Worm (Caenorhabditis elegans) whole organism, L1 larva: Measurements from ENCODE around the gene clec-31.

ENCODE experiments used
- C16A3.4 ChIP-seq: fragments of 150-350 bp; optimal IDR thresholded peaks from 2 replicates; lab custom pipeline; 2014; ENCODE audit warnings: missing biosample characterization, missing genetic modification characterization
- alr-1 ChIP-seq: fragments of 200-800 bp; sonication (Bioruptor generic); optimal IDR thresholded peaks from 2 replicates; lab custom pipeline; 2018; ENCODE audit warnings: borderline replicate concordance, mild to moderate bottlenecking, missing genetic modification characterization, missing compliant biosample characterization
- ama-1 ChIP-seq: fragments of 150-350 bp; optimal IDR thresholded peaks from 2 replicates; lab custom pipeline; 2014
- egl-27 ChIP-seq, 2 experiments: fragments of 150-350 bp in 1 of 2; sonication (generic microtip); optimal IDR thresholded peaks; 3 replicates each; lab custom pipeline; 2017 to 2018; ENCODE audit warnings: missing biosample characterization in 2 of 2, missing genetic modification characterization in 2 of 2, missing genetic modification reagents in 2 of 2
- mdl-1 ChIP-seq, 2 experiments: fragments of 150-350 bp; optimal IDR thresholded peaks; 2 replicates each; lab custom pipeline; 2014 to 2017; ENCODE audit warnings: missing biosample characterization in 2 of 2, missing genetic modification characterization in 2 of 2, inconsistent platforms in 1 of 2
- nhr-11 ChIP-seq: fragments of 150-350 bp; optimal IDR thresholded peaks from 2 replicates; lab custom pipeline; 2014; ENCODE audit warnings: missing biosample characterization, missing genetic modification characterization
- nhr-19 ChIP-seq: fragments of 200-800 bp; sonication (Bioruptor generic); conservative IDR thresholded peaks from 2 replicates; pipeline ENCODE4 v1.3.6; 2022; ENCODE audit warnings: missing genetic modification characterization, missing compliant biosample characterization
- nhr-47 ChIP-seq: sonication (generic microtip); optimal IDR thresholded peaks from 2 replicates; lab custom pipeline; 2016; ENCODE audit warnings: mild to moderate bottlenecking, missing genetic modification characterization, moderate library complexity, missing compliant biosample characterization
- pag-3 ChIP-seq: sonication (generic microtip); optimal IDR thresholded peaks from 2 replicates; lab custom pipeline; 2017; ENCODE audit warnings: missing genetic modification characterization, mild to moderate bottlenecking, missing compliant biosample characterization, antibody characterized with exemption, borderline replicate concordance; ENCODE audit not compliant: insufficient read depth
- sox-4 ChIP-seq: sonication (generic microtip); optimal IDR thresholded peaks from 2 replicates; lab custom pipeline; 2016; ENCODE audit warnings: missing genetic modification characterization, missing compliant biosample characterization
- unc-62 ChIP-seq: fragments of 150-350 bp; optimal IDR thresholded peaks from 2 replicates; lab custom pipeline; 2014; ENCODE audit warnings: missing biosample characterization, missing genetic modification reagents, missing genetic modification characterization

- TF ChIP-seq egl-27 (tag; optimal IDR thresholded peaks at IDR 0.05; lab: Kevin White, UChicago) (no peak), nhr-47 (no peak), C16A3.4 (tag; lab: Kevin White, UChicago) (no peak), sox-4 (tag; lab: Kevin White, UChicago) (no peak), pag-3 (tag; lab: Kevin White, UChicago) (no peak), alr-1 (tag; lab: Kevin White, UChicago) (no peak), nhr-11 (no peak), nhr-19 (GFP tag; lab: Robert Waterston, UW) (no peak), ama-1 (no peak), unc-62 (GFP tag; lab: Kevin White, UChicago) (no peak), mdl-1 (tag; optimal IDR thresholded peaks at IDR 0.05; lab: Kevin White, UChicago) (no peak)
Measured at ce11 chrV:16865404-16865803, 7.5 kb upstream of the clec-31 start, which contains the start of gene clec-28.
